Worm (Caenorhabditis elegans): ENCODE measurements around the gene C30G12.1.

C30G12.1 gene

DNA sequence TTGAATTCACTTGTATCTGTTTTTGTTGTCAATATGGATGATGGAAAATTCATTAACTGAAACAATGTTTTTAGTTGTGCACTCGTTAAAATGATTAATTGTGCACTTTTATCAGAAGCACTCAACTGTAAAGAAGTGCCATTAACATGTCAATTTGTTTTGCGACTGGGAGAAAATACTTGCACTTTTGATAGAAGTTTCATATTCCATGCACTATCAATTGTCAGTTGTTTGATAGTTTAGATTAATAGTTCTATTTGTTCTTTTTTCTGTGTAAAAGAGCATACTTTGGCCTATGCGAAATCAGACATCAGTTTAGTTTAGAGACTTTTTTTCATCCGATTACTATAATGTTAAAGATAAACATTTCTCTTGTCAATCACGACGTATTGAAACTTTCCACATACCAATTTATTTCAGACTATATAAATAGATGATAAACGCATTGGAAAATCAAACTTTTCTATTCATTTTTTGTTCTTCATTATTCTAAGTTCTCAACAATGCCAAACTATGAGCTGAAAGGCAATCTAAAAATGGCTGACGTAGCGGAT is 9.1 kb upstream of the C30G12.1 start, which contains the start of gene C30G12.2:
Gene C30G12.2, plus strand, starts transcription at position 504 of the 554 bp plus-strand sequence.
- TF ChIP-seq lin-32 (GFP tag; optimal IDR thresholded peaks at IDR 0.05) (no peak), ceh-83 (GFP tag; optimal IDR thresholded peaks at IDR 0.05) (no peak), nhr-76 (tag; optimal IDR thresholded peaks at IDR 0.05) (no peak), nhr-2 (tag; optimal IDR thresholded peaks at IDR 0.05) (no peak), ztf-11 (tag; optimal IDR thresholded peaks at IDR 0.05) (no peak)

DNA sequence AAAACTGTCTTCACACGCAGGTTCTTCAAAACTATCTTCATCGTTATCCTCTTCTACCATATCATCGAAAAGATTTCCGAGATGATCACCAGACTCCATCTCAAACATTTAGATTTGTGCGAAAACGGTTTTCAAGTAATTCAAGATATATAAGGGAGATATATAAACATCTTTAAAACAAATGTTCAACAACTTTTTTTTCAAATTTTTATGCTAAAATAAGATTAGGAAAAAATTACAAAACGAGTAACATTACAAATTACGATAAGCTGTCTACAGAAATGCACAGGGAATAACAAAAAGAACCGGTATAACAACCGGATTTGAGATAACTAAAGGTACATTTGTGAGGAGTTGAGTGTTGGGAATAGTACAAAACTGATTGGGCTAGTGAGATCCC is 3.2 kb upstream of the C30G12.1 start, which contains the start of gene C30G12.6:
Gene C30G12.6, minus strand, starts transcription at position 101 of the 400 bp plus-strand sequence.
- TF ChIP-seq drap-1 (GFP tag; optimal IDR thresholded peaks at IDR 0.05) (no peak), nhr-28 (tag; optimal IDR thresholded peaks at IDR 0.05) (no peak), M03D4.4 (tag; optimal IDR thresholded peaks at IDR 0.05) (no peak), mep-1 (tag; optimal IDR thresholded peaks at IDR 0.05) (no peak), unc-120 (tag; optimal IDR thresholded peaks at IDR 0.05; ENCODE audit: poor library complexity, severe bottlenecking) (no peak), unc-39 (tag; optimal IDR thresholded peaks at IDR 0.05) (no peak), unc-62 (GFP tag; optimal IDR thresholded peaks at IDR 0.05) (no peak), ham-2 (GFP tag; optimal IDR thresholded peaks at IDR 0.05) (no peak), blmp-1 (tag; optimal IDR thresholded peaks at IDR 0.05) (no peak), flh-1 (GFP tag; optimal IDR thresholded peaks at IDR 0.05) (no peak)

DNA sequence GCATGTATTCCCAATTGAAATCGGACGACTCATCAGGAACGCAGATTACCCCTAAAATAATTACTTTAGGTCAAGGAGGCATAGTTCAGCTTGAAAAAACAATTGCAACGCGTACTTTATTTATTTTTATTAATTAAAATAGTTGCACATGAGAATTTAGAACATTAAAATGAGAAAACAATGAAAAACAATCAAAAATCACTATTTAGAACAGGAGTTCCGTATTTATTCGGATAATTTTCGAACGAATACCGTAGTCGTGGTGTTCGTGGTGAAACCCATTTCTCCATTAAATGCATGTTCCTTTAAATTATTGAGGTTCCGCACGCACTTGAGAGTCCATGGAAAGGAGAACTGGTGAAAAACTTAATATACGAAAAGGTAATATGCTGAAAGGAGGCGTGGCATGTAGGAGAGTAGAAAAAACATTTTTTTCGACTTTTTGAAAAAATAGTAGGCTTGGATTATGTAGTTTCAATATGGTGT is 902 bp upstream of the C30G12.1 start, which contains the start of gene puf-8:
Gene puf-8, minus strand, starts transcription at position 51 of the 486 bp plus-strand sequence.
- TF ChIP-seq cnd-1 (tag; optimal IDR thresholded peaks at IDR 0.05) (no peak), hlh-1 (tag; optimal IDR thresholded peaks at IDR 0.05) (no peak), mab-5 (tag; optimal IDR thresholded peaks at IDR 0.05) (no peak), ceh-39 (tag; optimal IDR thresholded peaks at IDR 0.05) (no peak), nhr-2 (tag; optimal IDR thresholded peaks at IDR 0.05) (no peak), nhr-12 (tag; optimal IDR thresholded peaks at IDR 0.05) (no peak), nhr-76 (tag; optimal IDR thresholded peaks at IDR 0.05) (no peak), mep-1 (tag; optimal IDR thresholded peaks at IDR 0.05) (no peak), tbx-8 (GFP tag; optimal IDR thresholded peaks at IDR 0.05) (no peak), mls-2 (tag; optimal IDR thresholded peaks at IDR 0.05) (no peak)

DNA sequence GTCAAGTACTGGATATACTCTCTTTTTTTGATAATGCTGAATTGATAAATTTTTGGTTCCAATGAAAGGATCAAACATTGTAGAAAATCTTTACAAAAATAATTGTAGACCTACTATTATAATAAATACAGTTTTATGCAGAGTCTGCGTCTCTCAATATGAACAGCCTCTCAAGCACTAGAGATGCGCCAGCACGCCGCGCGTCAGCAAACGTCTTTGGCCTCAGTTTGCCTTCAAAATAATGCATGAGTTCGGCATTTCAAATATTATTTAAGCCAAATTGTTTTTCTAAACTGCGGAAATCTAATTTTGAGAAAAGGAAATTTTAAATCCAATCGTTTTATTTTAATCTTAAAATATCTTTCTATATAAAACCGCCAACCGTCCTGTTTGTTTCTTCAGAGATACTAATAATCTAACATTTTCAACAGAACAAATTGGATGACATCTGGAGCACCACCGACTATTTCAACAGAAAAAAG is 2.6 kb downstream of the C30G12.1 start, which contains the start of gene cul-4:
Gene cul-4, plus strand, starts transcription at position 432 of the 482 bp plus-strand sequence.
- TF ChIP-seq unc-39 (tag; optimal IDR thresholded peaks at IDR 0.05) (no peak), unc-120 (tag; optimal IDR thresholded peaks at IDR 0.05; ENCODE audit: poor library complexity, severe bottlenecking) (no peak), unc-62 (GFP tag; optimal IDR thresholded peaks at IDR 0.05) (no peak), blmp-1 (tag; optimal IDR thresholded peaks at IDR 0.05) (no peak), hlh-1 (tag; optimal IDR thresholded peaks at IDR 0.05) (peak; percentile 0), drap-1 (GFP tag; optimal IDR thresholded peaks at IDR 0.05) (no peak), ceh-39 (tag; optimal IDR thresholded peaks at IDR 0.05) (no peak), ztf-11 (tag; optimal IDR thresholded peaks at IDR 0.05) (no peak), ces-1 (GFP tag; optimal IDR thresholded peaks at IDR 0.05) (no peak), tbx-8 (GFP tag; optimal IDR thresholded peaks at IDR 0.05) (no peak), elt-3 (tag; optimal IDR thresholded peaks at IDR 0.05) (no peak), lin-32 (GFP tag; optimal IDR thresholded peaks at IDR 0.05) (no peak), pha-4 (tag; optimal IDR thresholded peaks at IDR 0.05) (peak; percentile 48), lin-13 (tag; optimal IDR thresholded peaks at IDR 0.05) (peak; percentile 50), ceh-83 (GFP tag; optimal IDR thresholded peaks at IDR 0.05) (no peak), elt-1 (tag; optimal IDR thresholded peaks at IDR 0.05; ENCODE audit: borderline replicate concordance, insufficient read depth) (no peak), bed-3 (GFP tag; optimal IDR thresholded peaks at IDR 0.05) (no peak), nhr-28 (tag; optimal IDR thresholded peaks at IDR 0.05) (no peak), mep-1 (tag; optimal IDR thresholded peaks at IDR 0.05) (peak; percentile 29), M03D4.4 (tag; optimal IDR thresholded peaks at IDR 0.05) (peak; percentile 33), cnd-1 (tag; optimal IDR thresholded peaks at IDR 0.05) (peak; percentile 32), nhr-237 (tag; optimal IDR thresholded peaks at IDR 0.05) (no peak), lsy-2 (tag; optimal IDR thresholded peaks at IDR 0.05) (no peak), ceh-43 (GFP tag; optimal IDR thresholded peaks at IDR 0.05) (no peak)
